Worm (Caenorhabditis elegans): ENCODE results near the gene Y49F6B.6.

Gene Y49F6B.6

DNA sequence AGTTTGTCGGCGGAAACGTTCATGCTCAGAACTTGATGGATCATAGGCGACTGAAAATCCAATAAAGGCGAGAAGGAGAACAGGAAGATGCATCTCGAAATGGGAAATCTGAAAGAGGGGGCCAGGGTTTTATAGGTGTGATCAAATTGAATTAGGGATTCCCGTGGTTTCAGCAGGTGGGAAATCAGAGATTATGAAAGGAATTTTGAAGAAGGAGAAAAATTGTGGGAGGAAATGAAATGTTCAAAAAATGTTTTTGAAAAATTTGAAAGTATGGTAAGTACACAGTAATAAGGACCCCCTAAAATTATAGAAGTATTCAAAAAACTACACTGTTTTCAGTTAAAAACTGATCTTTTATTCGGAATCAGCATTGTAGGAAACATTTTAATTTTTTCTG lies 2.4 kb upstream of the Y49F6B.6 start, which contains the start of gene Y49F6B.20 (continued):
- TF ChIP-seq hlh-26 (GFP tag; conservative IDR thresholded peaks at IDR 0.05) (no peak), let-607 (tag; optimal IDR thresholded peaks at IDR 0.05) (no peak), snpc-1.3 (tag; optimal IDR thresholded peaks at IDR 0.05; ENCODE audit: insufficient read depth) (no peak), sea-2 (GFP tag; IDR thresholded peaks at IDR 0.05) (no peak)

- TF ChIP-seq snpc-3.4 (tag; optimal IDR thresholded peaks at IDR 0.05) (no peak), mxl-1 (tag; optimal IDR thresholded peaks at IDR 0.05) (no peak), him-1 (tag; optimal IDR thresholded peaks at IDR 0.05) (no peak), bed-2 (GFP tag; IDR thresholded peaks at IDR 0.05) (no peak), egl-44 (GFP tag; IDR thresholded peaks at IDR 0.05) (no peak), mes-4 (tag; optimal IDR thresholded peaks at IDR 0.05) (no peak), ccch-3 (GFP tag; optimal IDR thresholded peaks at IDR 0.05) (no peak), tlf-1 (GFP tag; optimal IDR thresholded peaks at IDR 0.05) (no peak), nfyb-1 (GFP tag; IDR thresholded peaks at IDR 0.05) (no peak), F23B12.7 (tag; optimal IDR thresholded peaks at IDR 0.05; ENCODE audit: insufficient read depth) (no peak), lin-54 (GFP tag; optimal IDR thresholded peaks at IDR 0.05) (no peak), nhr-179 (tag; optimal IDR thresholded peaks at IDR 0.05) (no peak), mcd-1 (GFP tag; IDR thresholded peaks at IDR 0.05) (no peak), dox-1 (GFP tag; IDR thresholded peaks at IDR 0.05) (no peak), F33H1.4 (GFP tag; IDR thresholded peaks at IDR 0.05) (no peak), ztf-6 (GFP tag; IDR thresholded peaks at IDR 0.05) (no peak), zim-3 (tag; optimal IDR thresholded peaks at IDR 0.05) (no peak), T07F8.4 (tag; optimal IDR thresholded peaks at IDR 0.05) (no peak), hsf-1 (GFP tag; IDR thresholded peaks at IDR 0.05) (no peak)
Measured at ce11 chrII:3471603-3472002, 1.3 kb upstream of the Y49F6B.6 start, which contains the start of gene Y49F6B.13. Gene Y49F6B.13, minus strand, starts transcription at chrII:3471703.

DNA sequence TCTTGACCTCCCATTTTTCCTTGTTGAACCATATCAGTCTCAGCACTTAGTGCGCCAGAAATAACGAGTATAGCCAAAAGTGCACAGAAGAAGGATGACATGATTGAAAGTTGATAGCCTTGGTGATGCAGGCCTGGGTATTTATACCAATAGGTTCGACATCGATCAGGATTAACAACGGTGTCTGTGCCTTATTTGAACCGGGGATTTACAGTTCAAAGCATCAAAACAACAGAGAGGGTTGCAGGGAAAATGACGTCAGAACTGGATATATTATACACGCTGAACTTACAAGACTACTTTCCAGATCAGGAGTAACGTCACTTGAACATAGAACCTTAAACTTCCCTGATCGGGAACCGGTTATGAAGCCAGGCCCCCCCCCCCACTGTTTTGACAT lies 601 bp upstream of the Y49F6B.6 start, which contains the start of gene Y49F6B.12:
Y49F6B.12 (minus strand) TSS at position 101 of the 400 bp plus-strand sequence.
- TF ChIP-seq rec-8 (tag; optimal IDR thresholded peaks at IDR 0.05) (no peak), nhr-90 (tag; optimal IDR thresholded peaks at IDR 0.05) (no peak), T26A5.8 (tag; optimal IDR thresholded peaks at IDR 0.05) (no peak), tbx-9 (tag; optimal IDR thresholded peaks at IDR 0.05; ENCODE audit: borderline replicate concordance) (no peak)

ce11 chrII:3473744-3474143 lies 827 bp downstream of the Y49F6B.6 start, which contains the start of gene sdz-32:
Gene sdz-32, plus strand, starts transcription at chrII:3474044.
- no peak for TF ChIP-seq F57C9.4 (tag; optimal IDR thresholded peaks at IDR 0.05)
- no peak for TF ChIP-seq ceh-40 (GFP tag; IDR thresholded peaks at IDR 0.05)
- TF ChIP-seq pbrm-1 (GFP tag; IDR thresholded peaks at IDR 0.05), result no peak
- TF ChIP-seq ztf-25 (GFP tag; IDR thresholded peaks at IDR 0.05), result no peak
- no peak for TF ChIP-seq attf-5 (GFP tag; optimal IDR thresholded peaks at IDR 0.05)
- no peak for TF ChIP-seq T07F8.4 (tag; optimal IDR thresholded peaks at IDR 0.05)
- TF ChIP-seq snpc-4 (GFP tag; optimal IDR thresholded peaks at IDR 0.05), result no peak
- no peak for TF ChIP-seq snpc-4 (tag; optimal IDR thresholded peaks at IDR 0.05)
- TF ChIP-seq zfh-2 (GFP tag; conservative IDR thresholded peaks at IDR 0.05), result no peak
- no peak for TF ChIP-seq egl-18 (GFP tag; IDR thresholded peaks at IDR 0.05)
- TF ChIP-seq egrh-3 (GFP tag; IDR thresholded peaks at IDR 0.05), result no peak
- no peak for TF ChIP-seq ztf-6 (GFP tag; IDR thresholded peaks at IDR 0.05)
- TF ChIP-seq ccch-3 (GFP tag; optimal IDR thresholded peaks at IDR 0.05), result no peak
- TF ChIP-seq F37B4.10 (GFP tag; IDR thresholded peaks at IDR 0.05), result no peak
- no peak for TF ChIP-seq atf-7 (tag; optimal IDR thresholded peaks at IDR 0.05)
- TF ChIP-seq hmg-20 (GFP tag; IDR thresholded peaks at IDR 0.05), result no peak
- no peak for TF ChIP-seq lsl-1 (GFP tag; optimal IDR thresholded peaks at IDR 0.05)
- no peak for TF ChIP-seq mes-4 (tag; optimal IDR thresholded peaks at IDR 0.05)
- no peak for TF ChIP-seq B0019.2 (GFP tag; conservative IDR thresholded peaks at IDR 0.05)
- no peak for TF ChIP-seq Y56A3A.18 (GFP tag; IDR thresholded peaks at IDR 0.05)
- no peak for TF ChIP-seq Y53F4B.3 (GFP tag; IDR thresholded peaks at IDR 0.05)

Measured in whole organism, young adult.